Worm (Caenorhabditis elegans) whole organism, mixed stage, embryonic: ENCODE measurements around the gene Y67D8C.6.
A peak's percentile ranks its signal among the peaks of the same experiment; 100 is the strongest.

Experiments
- M03D4.4 ChIP-seq: sonication (generic microtip); optimal IDR thresholded peaks from 2 replicates; lab custom pipeline; 2017; ENCODE audit warnings: mild to moderate bottlenecking, missing genetic modification characterization, missing compliant biosample characterization
- bed-3 ChIP-seq: fragments of 200-800 bp; sonication (Bioruptor generic); optimal IDR thresholded peaks from 3 replicates; lab custom pipeline; 2018; ENCODE audit warnings: mild to moderate bottlenecking, missing genetic modification characterization, moderate library complexity, missing compliant biosample characterization
- blmp-1 ChIP-seq: fragments of 150-350 bp; optimal IDR thresholded peaks from 2 replicates; lab custom pipeline; 2014; ENCODE audit warnings: missing biosample characterization, missing genetic modification characterization
- ceh-43 ChIP-seq: fragments of 200-800 bp; sonication (Bioruptor generic); optimal IDR thresholded peaks from 2 replicates; lab custom pipeline; 2018; ENCODE audit warnings: mild to moderate bottlenecking, missing genetic modification characterization, moderate library complexity, missing compliant biosample characterization
- ceh-83 ChIP-seq: fragments of 200-800 bp; sonication (Bioruptor generic); optimal IDR thresholded peaks from 2 replicates; lab custom pipeline; 2018; ENCODE audit warnings: mild to moderate bottlenecking, missing genetic modification characterization, missing compliant biosample characterization
- cnd-1 ChIP-seq: fragments of 200-800 bp; sonication (Bioruptor generic); optimal IDR thresholded peaks from 2 replicates; lab custom pipeline; 2018; ENCODE audit warnings: mild to moderate bottlenecking, missing genetic modification characterization, missing compliant biosample characterization
- elt-1 ChIP-seq: sonication (generic microtip); optimal IDR thresholded peaks from 2 replicates; lab custom pipeline; 2017; ENCODE audit warnings: missing genetic modification characterization, mild to moderate bottlenecking, missing compliant biosample characterization, antibody characterized with exemption, moderate library complexity, borderline replicate concordance; ENCODE audit not compliant: insufficient read depth
- elt-3 ChIP-seq: fragments of 150-350 bp; optimal IDR thresholded peaks from 2 replicates; lab custom pipeline; 2014; ENCODE audit warnings: missing biosample characterization, missing genetic modification characterization
- flh-1 ChIP-seq: fragments of 200-800 bp; sonication (Bioruptor generic); optimal IDR thresholded peaks from 2 replicates; lab custom pipeline; 2018; ENCODE audit warnings: mild to moderate bottlenecking, missing genetic modification characterization, moderate library complexity, missing compliant biosample characterization
- ham-2 ChIP-seq: fragments of 200-800 bp; sonication (Bioruptor generic); optimal IDR thresholded peaks from 2 replicates; lab custom pipeline; 2018; ENCODE audit warnings: mild to moderate bottlenecking, missing genetic modification characterization, missing compliant biosample characterization
- hlh-1 ChIP-seq: fragments of 150-350 bp; optimal IDR thresholded peaks from 2 replicates; lab custom pipeline; 2014; ENCODE audit warnings: missing biosample characterization, missing genetic modification reagents, missing genetic modification characterization
- lin-13 ChIP-seq: fragments of 150-350 bp; optimal IDR thresholded peaks from 2 replicates; lab custom pipeline; 2014; ENCODE audit warnings: missing biosample characterization, missing genetic modification characterization
- lsy-2 ChIP-seq: fragments of 150-350 bp; optimal IDR thresholded peaks from 2 replicates; lab custom pipeline; 2014; ENCODE audit warnings: missing biosample characterization, missing genetic modification characterization
- mep-1 ChIP-seq: fragments of 150-350 bp; optimal IDR thresholded peaks from 2 replicates; lab custom pipeline; 2017; ENCODE audit warnings: missing biosample characterization, missing genetic modification reagents, missing genetic modification characterization, inconsistent platforms
- mls-2 ChIP-seq: sonication (generic microtip); optimal IDR thresholded peaks from 2 replicates; lab custom pipeline; 2016; ENCODE audit warnings: mild to moderate bottlenecking, missing genetic modification characterization, moderate library complexity, missing compliant biosample characterization
- nhr-12 ChIP-seq: fragments of 150-350 bp; optimal IDR thresholded peaks from 2 replicates; lab custom pipeline; 2014; ENCODE audit warnings: missing biosample characterization, missing genetic modification characterization
- nhr-2 ChIP-seq: fragments of 150-350 bp; optimal IDR thresholded peaks from 2 replicates; lab custom pipeline; 2014; ENCODE audit warnings: missing biosample characterization, missing genetic modification characterization
- nhr-237 ChIP-seq: fragments of 150-350 bp; optimal IDR thresholded peaks from 2 replicates; lab custom pipeline; 2014; ENCODE audit warnings: missing biosample characterization, missing genetic modification characterization
- nhr-28 ChIP-seq: fragments of 150-350 bp; optimal IDR thresholded peaks from 2 replicates; lab custom pipeline; 2014; ENCODE audit warnings: missing biosample characterization, missing genetic modification characterization
- nhr-76 ChIP-seq: sonication (generic microtip); optimal IDR thresholded peaks from 2 replicates; lab custom pipeline; 2017; ENCODE audit warnings: missing biosample characterization, missing genetic modification characterization
- pha-4 ChIP-seq: fragments of 150-350 bp; optimal IDR thresholded peaks from 2 replicates; lab custom pipeline; 2018; ENCODE audit warnings: missing biosample characterization, missing genetic modification reagents, missing genetic modification characterization
- sem-2 ChIP-seq: fragments of 200-800 bp; sonication (Bioruptor generic); optimal IDR thresholded peaks from 2 replicates; lab custom pipeline; 2018; ENCODE audit warnings: mild to moderate bottlenecking, missing genetic modification characterization, missing compliant biosample characterization
- sptf-1 ChIP-seq: sonication (generic microtip); optimal IDR thresholded peaks from 2 replicates; lab custom pipeline; 2017; ENCODE audit warnings: mild to moderate bottlenecking, missing genetic modification characterization, moderate library complexity, missing compliant biosample characterization
- tbx-8 ChIP-seq: fragments of 200-800 bp; sonication (Bioruptor generic); optimal IDR thresholded peaks from 2 replicates; lab custom pipeline; 2018; ENCODE audit warnings: mild to moderate bottlenecking, missing genetic modification characterization, moderate library complexity, missing compliant biosample characterization
- unc-120 ChIP-seq: sonication (generic microtip); optimal IDR thresholded peaks from 2 replicates; lab custom pipeline; 2017; ENCODE audit warnings: missing genetic modification characterization, missing compliant biosample characterization; ENCODE audit not compliant: poor library complexity, severe bottlenecking
- unc-39 ChIP-seq: fragments of 150-350 bp; optimal IDR thresholded peaks from 2 replicates; lab custom pipeline; 2014; ENCODE audit warnings: missing biosample characterization, missing genetic modification characterization
- unc-62 ChIP-seq: fragments of 150-350 bp; optimal IDR thresholded peaks from 2 replicates; lab custom pipeline; 2014; ENCODE audit warnings: missing biosample characterization, missing genetic modification reagents, missing genetic modification characterization
- ztf-11 ChIP-seq: fragments of 150-350 bp; optimal IDR thresholded peaks from 2 replicates; lab custom pipeline; 2014; ENCODE audit warnings: missing biosample characterization, missing genetic modification characterization

The Y67D8C.6 gene

ce11 chrIV:3035375-3035774 lies 27.8 kb downstream of the Y67D8C.6 start:
- no peak for TF ChIP-seq flh-1 (GFP tag; lab: Kevin White, UChicago)

- TF ChIP-seq unc-62 (GFP tag; lab: Kevin White, UChicago) = no peak
- no peak for TF ChIP-seq hlh-1 (tag; lab: Kevin White, UChicago)
- TF ChIP-seq lsy-2 (tag; lab: Kevin White, UChicago) = no peak
- no peak for TF ChIP-seq unc-120 (tag; lab: Kevin White, UChicago)
- no peak for TF ChIP-seq bed-3 (GFP tag; lab: Kevin White, UChicago)
- no peak for TF ChIP-seq M03D4.4 (tag; lab: Kevin White, UChicago)
- TF ChIP-seq elt-1 (tag; lab: Kevin White, UChicago) = no peak
- no peak for TF ChIP-seq pha-4 (tag; lab: Kevin White, UChicago)
- no peak for TF ChIP-seq nhr-12 (tag; lab: Kevin White, UChicago)
- TF ChIP-seq nhr-28 (tag; lab: Kevin White, UChicago) = no peak
- no peak for TF ChIP-seq ceh-83 (GFP tag; lab: Kevin White, UChicago)
- TF ChIP-seq sptf-1 (tag; lab: Kevin White, UChicago) = no peak
- TF ChIP-seq lin-13 = no peak
- TF ChIP-seq unc-39 (tag; lab: Kevin White, UChicago) = no peak
- TF ChIP-seq nhr-76 (tag; lab: Kevin White, UChicago) = no peak
Observed at ce11 chrIV:3032020-3032419, 31.2 kb downstream of the Y67D8C.6 start.

ce11 chrIV:3029882-3030281 lies 33.3 kb downstream of the Y67D8C.6 start:
- TF ChIP-seq sptf-1 (tag; lab: Kevin White, UChicago) (no peak), mls-2 (tag; lab: Kevin White, UChicago) (no peak), nhr-237 (no peak), unc-120 (tag; lab: Kevin White, UChicago) (peak; percentile 68), nhr-28 (tag; lab: Kevin White, UChicago) (no peak), blmp-1 (tag; lab: Kevin White, UChicago) (no peak), elt-3 (no peak), unc-39 (tag; lab: Kevin White, UChicago) (no peak), unc-62 (GFP tag; lab: Kevin White, UChicago) (peak; percentile 27), ham-2 (GFP tag; lab: Kevin White, UChicago) (no peak), M03D4.4 (tag; lab: Kevin White, UChicago) (no peak), nhr-2 (tag; lab: Kevin White, UChicago) (no peak), flh-1 (GFP tag; lab: Kevin White, UChicago) (no peak), ceh-43 (GFP tag; lab: Kevin White, UChicago) (no peak), tbx-8 (GFP tag; lab: Kevin White, UChicago) (no peak), elt-1 (tag; lab: Kevin White, UChicago) (no peak), lsy-2 (tag; lab: Kevin White, UChicago) (no peak), hlh-1 (tag; lab: Kevin White, UChicago) (peak; percentile 76)

- TF ChIP-seq mep-1 (tag; lab: Kevin White, UChicago) (no peak), unc-39 (tag; lab: Kevin White, UChicago) (no peak), cnd-1 (tag; lab: Kevin White, UChicago) (no peak), ztf-11 (no peak), M03D4.4 (tag; lab: Kevin White, UChicago) (no peak), sem-2 (GFP tag; lab: Kevin White, UChicago) (no peak), pha-4 (tag; lab: Kevin White, UChicago) (no peak)
Observed at ce11 chrIV:3028842-3029241, 34.3 kb downstream of the Y67D8C.6 start, which contains the start of gene ndnf-1. Gene ndnf-1, minus strand, starts transcription at chrIV:3028942.

ce11 chrIV:3025874-3026609 lies 37.1 kb downstream of the Y67D8C.6 start:
- TF ChIP-seq sem-2 (GFP tag; lab: Kevin White, UChicago) (no peak), pha-4 (tag; lab: Kevin White, UChicago) (no peak), sptf-1 (tag; lab: Kevin White, UChicago) (no peak), nhr-2 (tag; lab: Kevin White, UChicago) (no peak), nhr-12 (tag; lab: Kevin White, UChicago) (no peak), ceh-43 (GFP tag; lab: Kevin White, UChicago) (no peak), nhr-28 (tag; lab: Kevin White, UChicago) (no peak), blmp-1 (tag; lab: Kevin White, UChicago) (no peak), elt-1 (tag; lab: Kevin White, UChicago) (no peak)
